Worm (Caenorhabditis elegans) whole organism, L2 larva: ENCODE data around the gene rps-8.

Experiments used
- C34F6.9 ChIP-seq: fragments of 150-350 bp; optimal IDR thresholded peaks from 2 replicates; lab custom pipeline; 2014; ENCODE audit warnings: missing biosample characterization, missing genetic modification characterization
- F13H6.1 ChIP-seq: sonication (generic microtip); optimal IDR thresholded peaks from 2 replicates; lab custom pipeline; 2016; ENCODE audit warnings: missing genetic modification characterization, missing compliant biosample characterization
- R02D3.7 ChIP-seq: fragments of 150-350 bp; optimal IDR thresholded peaks from 2 replicates; lab custom pipeline; 2014; ENCODE audit warnings: missing biosample characterization, missing genetic modification characterization
- Y55F3AM.14 ChIP-seq: fragments of 200-800 bp; sonication (Bioruptor generic); optimal IDR thresholded peaks from 2 replicates; lab custom pipeline; 2018; ENCODE audit warnings: mild to moderate bottlenecking, missing genetic modification characterization, missing compliant biosample characterization
- ZK546.5 ChIP-seq: sonication (generic microtip); optimal IDR thresholded peaks from 2 replicates; lab custom pipeline; 2017; ENCODE audit warnings: missing biosample characterization, missing genetic modification characterization
- alr-1 ChIP-seq: fragments of 150-350 bp; optimal IDR thresholded peaks from 2 replicates; lab custom pipeline; 2014; ENCODE audit warnings: missing biosample characterization, missing genetic modification characterization
- aly-2 ChIP-seq: fragments of 150-350 bp; optimal IDR thresholded peaks from 2 replicates; lab custom pipeline; 2014; ENCODE audit warnings: missing biosample characterization, missing genetic modification characterization
- ama-1 ChIP-seq: fragments of 150-350 bp; optimal IDR thresholded peaks from 2 replicates; lab custom pipeline; 2018; ENCODE audit warnings: inconsistent platforms
- blmp-1 ChIP-seq: sonication (generic microtip); optimal IDR thresholded peaks from 2 replicates; lab custom pipeline; 2017; ENCODE audit warnings: missing genetic modification characterization, mild to moderate bottlenecking, missing compliant biosample characterization, antibody characterized with exemption, moderate library complexity; ENCODE audit not compliant: insufficient read depth
- ceh-16 ChIP-seq: fragments of 150-350 bp; optimal IDR thresholded peaks from 2 replicates; lab custom pipeline; 2014; ENCODE audit warnings: missing biosample characterization, missing genetic modification characterization
- crh-2 ChIP-seq: sonication (generic microtip); optimal IDR thresholded peaks from 2 replicates; lab custom pipeline; 2017; ENCODE audit warnings: missing biosample characterization, missing genetic modification characterization
- dmd-4 ChIP-seq: sonication (generic microtip); optimal IDR thresholded peaks from 2 replicates; lab custom pipeline; 2017; ENCODE audit warnings: missing biosample characterization, missing genetic modification characterization
- egl-27 ChIP-seq: sonication (generic microtip); optimal IDR thresholded peaks from 3 replicates; lab custom pipeline; 2017; ENCODE audit warnings: missing biosample characterization, missing genetic modification reagents, missing genetic modification characterization
- elt-1 ChIP-seq: fragments of 150-350 bp; optimal IDR thresholded peaks from 2 replicates; lab custom pipeline; 2014; ENCODE audit warnings: missing biosample characterization, missing genetic modification characterization
- elt-3 ChIP-seq: sonication (generic microtip); optimal IDR thresholded peaks from 2 replicates; lab custom pipeline; 2017; ENCODE audit warnings: missing biosample characterization, missing genetic modification characterization
- fos-1 ChIP-seq: fragments of 150-350 bp; optimal IDR thresholded peaks from 2 replicates; lab custom pipeline; 2014; ENCODE audit warnings: missing biosample characterization, missing genetic modification characterization
- gmeb-1 ChIP-seq: fragments of 150-350 bp; optimal IDR thresholded peaks from 2 replicates; lab custom pipeline; 2014; ENCODE audit warnings: missing biosample characterization, missing genetic modification characterization
- lin-11 ChIP-seq: fragments of 150-350 bp; sonication (generic microtip); optimal IDR thresholded peaks from 2 replicates; lab custom pipeline; 2014; ENCODE audit warnings: missing biosample characterization, missing genetic modification characterization, inconsistent platforms, mixed read lengths
- lin-13 ChIP-seq: fragments of 150-350 bp; optimal IDR thresholded peaks from 2 replicates; lab custom pipeline; 2014; ENCODE audit warnings: missing biosample characterization, missing genetic modification reagents, missing genetic modification characterization
- lin-39 ChIP-seq: fragments of 150-350 bp; optimal IDR thresholded peaks from 2 replicates; lab custom pipeline; 2014; ENCODE audit warnings: missing biosample characterization, missing genetic modification reagents, missing genetic modification characterization
- lsy-2 ChIP-seq, 2 experiments: fragments of 150-350 bp in 1 of 2; sonication (generic microtip) in 1 of 2; optimal IDR thresholded peaks; 2 replicates each; lab custom pipeline; 2014 to 2017; ENCODE audit warnings: missing biosample characterization in 2 of 2, missing genetic modification characterization in 2 of 2
- mab-5 ChIP-seq: fragments of 150-350 bp; optimal IDR thresholded peaks from 2 replicates; lab custom pipeline; 2014; ENCODE audit warnings: missing biosample characterization, missing genetic modification characterization
- mbf-1 ChIP-seq: sonication (generic microtip); optimal IDR thresholded peaks from 2 replicates; lab custom pipeline; 2017; ENCODE audit warnings: missing biosample characterization, missing genetic modification characterization
- mdl-1 ChIP-seq, 2 experiments: fragments of 150-350 bp in 1 of 2; sonication (generic microtip) in 1 of 2; optimal IDR thresholded peaks; 2 replicates each; lab custom pipeline; 2017; ENCODE audit warnings: missing biosample characterization in 2 of 2, missing genetic modification characterization in 2 of 2
- nhr-10 ChIP-seq: sonication (generic microtip); optimal IDR thresholded peaks from 2 replicates; lab custom pipeline; 2017; ENCODE audit warnings: missing biosample characterization, missing genetic modification characterization
- nhr-12 ChIP-seq: fragments of 150-350 bp; optimal IDR thresholded peaks from 2 replicates; lab custom pipeline; 2014; ENCODE audit warnings: missing biosample characterization, missing genetic modification characterization
- nhr-129 ChIP-seq: fragments of 150-350 bp; optimal IDR thresholded peaks from 2 replicates; lab custom pipeline; 2014; ENCODE audit warnings: missing biosample characterization, missing genetic modification characterization
- nhr-21 ChIP-seq: fragments of 150-350 bp; optimal IDR thresholded peaks from 2 replicates; lab custom pipeline; 2014; ENCODE audit warnings: missing biosample characterization, missing genetic modification characterization
- nhr-23 ChIP-seq: fragments of 150-350 bp; optimal IDR thresholded peaks from 2 replicates; lab custom pipeline; 2014; ENCODE audit warnings: missing biosample characterization, missing genetic modification reagents, missing genetic modification characterization
- nhr-237 ChIP-seq: fragments of 150-350 bp; optimal IDR thresholded peaks from 2 replicates; lab custom pipeline; 2014; ENCODE audit warnings: missing biosample characterization, missing genetic modification characterization
- nhr-25 ChIP-seq: fragments of 150-350 bp; sonication (generic microtip); optimal IDR thresholded peaks from 3 replicates; lab custom pipeline; 2014; ENCODE audit warnings: missing biosample characterization, missing genetic modification characterization
- nhr-6 ChIP-seq: fragments of 150-350 bp; optimal IDR thresholded peaks from 2 replicates; lab custom pipeline; 2014; ENCODE audit warnings: missing biosample characterization, missing genetic modification characterization
- nhr-77 ChIP-seq: fragments of 150-350 bp; optimal IDR thresholded peaks from 2 replicates; lab custom pipeline; 2014; ENCODE audit warnings: missing biosample characterization, missing genetic modification characterization
- peb-1 ChIP-seq: fragments of 150-350 bp; optimal IDR thresholded peaks from 2 replicates; lab custom pipeline; 2014; ENCODE audit warnings: missing biosample characterization, missing genetic modification characterization
- sem-4 ChIP-seq: fragments of 150-350 bp; optimal IDR thresholded peaks from 2 replicates; lab custom pipeline; 2014; ENCODE audit warnings: missing biosample characterization, missing genetic modification reagents, missing genetic modification characterization
- skn-1 ChIP-seq: sonication (generic microtip); optimal IDR thresholded peaks from 2 replicates; lab custom pipeline; 2017; ENCODE audit warnings: missing biosample characterization, missing genetic modification characterization
- sma-3 ChIP-seq: sonication (generic microtip); optimal IDR thresholded peaks from 2 replicates; lab custom pipeline; 2016; ENCODE audit warnings: missing genetic modification reagents, missing genetic modification characterization, missing compliant biosample characterization
- sma-9 ChIP-seq, 2 experiments: fragments of 150-350 bp in 1 of 2; sonication (generic microtip) in 1 of 2; optimal IDR thresholded peaks; 2 replicates each; lab custom pipeline; 2014 to 2016; ENCODE audit warnings: missing genetic modification characterization in 2 of 2, mild to moderate bottlenecking in 1 of 2, missing biosample characterization in 1 of 2, missing compliant biosample characterization in 1 of 2, missing genetic modification reagents in 1 of 2, moderate library complexity in 1 of 2
- snpc-4 ChIP-seq: fragments of 150-350 bp; optimal IDR thresholded peaks from 2 replicates; lab custom pipeline; 2014; ENCODE audit warnings: missing biosample characterization, missing genetic modification characterization
- unc-39 ChIP-seq: fragments of 150-350 bp; optimal IDR thresholded peaks from 2 replicates; lab custom pipeline; 2014; ENCODE audit warnings: missing biosample characterization, missing genetic modification characterization
- unc-55 ChIP-seq: fragments of 150-350 bp; sonication (generic microtip); optimal IDR thresholded peaks from 3 replicates; lab custom pipeline; 2014; ENCODE audit warnings: missing biosample characterization, missing genetic modification reagents, missing genetic modification characterization
- unc-62 ChIP-seq: fragments of 150-350 bp; optimal IDR thresholded peaks from 2 replicates; lab custom pipeline; 2014; ENCODE audit warnings: missing biosample characterization, missing genetic modification reagents, missing genetic modification characterization
- zag-1 ChIP-seq: fragments of 150-350 bp; optimal IDR thresholded peaks from 2 replicates; lab custom pipeline; 2014; ENCODE audit warnings: missing biosample characterization, missing genetic modification characterization
- ztf-1 ChIP-seq: fragments of 200-800 bp; sonication (Bioruptor generic); conservative IDR thresholded peaks from 2 replicates; pipeline ENCODE4 v1.3.6; 2022; ENCODE audit warnings: missing genetic modification characterization, missing compliant biosample characterization
- ztf-11 ChIP-seq: sonication (generic microtip); optimal IDR thresholded peaks from 2 replicates; lab custom pipeline; 2017; ENCODE audit warnings: missing biosample characterization, missing genetic modification characterization
- ztf-4 ChIP-seq: fragments of 150-350 bp; optimal IDR thresholded peaks from 2 replicates; lab custom pipeline; 2014; ENCODE audit warnings: missing biosample characterization, missing genetic modification characterization

Gene rps-8

DNA sequence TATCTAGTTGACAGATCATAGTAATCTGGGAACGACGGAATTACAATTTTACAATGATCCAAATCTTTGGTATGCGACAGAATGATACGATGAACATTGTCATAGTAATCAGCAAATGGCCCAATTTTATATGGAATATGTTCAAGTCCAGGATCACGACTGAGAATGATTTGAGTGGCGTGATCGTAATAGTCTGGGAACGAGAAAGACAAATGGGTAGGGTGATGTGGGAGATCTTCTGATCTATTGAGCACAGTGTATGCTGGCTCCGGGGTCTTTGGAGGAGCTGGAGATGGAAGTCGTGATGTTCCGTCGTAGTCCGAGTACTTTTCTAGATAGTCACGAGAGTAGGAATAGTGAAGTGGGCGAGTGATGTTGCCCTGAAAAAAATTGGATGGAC, 10.2 kb upstream of the rps-8 start:
- TF ChIP-seq nhr-237 (tag; lab: Kevin White, UChicago), result no peak

DNA sequence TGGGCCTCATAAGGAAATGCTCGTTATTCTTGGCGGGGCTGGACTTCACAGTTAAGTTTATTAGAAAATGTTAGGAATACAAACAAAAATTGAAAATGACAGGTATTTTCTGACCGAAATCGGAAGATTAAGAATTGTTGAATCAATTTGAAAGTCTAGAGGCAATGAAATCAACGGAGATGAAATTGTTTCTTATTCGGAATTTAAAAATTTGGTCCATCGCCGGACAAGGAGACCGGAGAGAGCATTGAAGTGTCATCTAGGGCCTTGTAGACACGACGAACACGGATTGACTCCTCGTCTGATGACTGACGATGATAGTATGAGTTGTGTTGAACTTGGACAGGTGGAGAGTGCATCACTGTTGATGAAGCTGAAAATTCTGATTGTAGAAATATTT, 7.0 kb upstream of the rps-8 start:
- TF ChIP-seq nhr-237 (tag; lab: Kevin White, UChicago) (no peak), dmd-4 (tag; lab: Kevin White, UChicago) (no peak), aly-2 (tag; lab: Kevin White, UChicago) (no peak), sma-9 (GFP tag; optimal IDR thresholded peaks at IDR 0.05; lab: Kevin White, UChicago) (no peak), sma-9 (tag; optimal IDR thresholded peaks at IDR 0.05; lab: Kevin White, UChicago) (no peak), alr-1 (no peak), snpc-4 (tag; lab: Kevin White, UChicago) (no peak), unc-62 (GFP tag; lab: Kevin White, UChicago) (no peak), sma-3 (GFP tag; lab: Kevin White, UChicago) (no peak), lin-13 (GFP tag; lab: Kevin White, UChicago) (no peak), gmeb-1 (tag; lab: Kevin White, UChicago) (no peak), fos-1 (tag; lab: Kevin White, UChicago) (no peak), blmp-1 (tag; lab: Kevin White, UChicago) (no peak), ama-1 (no peak), nhr-23 (tag; lab: Kevin White, UChicago) (no peak), unc-55 (GFP tag; lab: Kevin White, UChicago) (no peak)
- TF ChIP-seq, all 48 proteins: peak for 0

ce11 chrIV:7319931-7320435, 6.3 kb upstream of the rps-8 start:
- TF ChIP-seq nhr-10 (tag; lab: Kevin White, UChicago) (no peak), dmd-4 (tag; lab: Kevin White, UChicago) (no peak), unc-39 (tag; lab: Kevin White, UChicago) (no peak), C34F6.9 (tag; lab: Kevin White, UChicago) (peak; percentile 91), aly-2 (tag; lab: Kevin White, UChicago) (no peak), nhr-23 (tag; lab: Kevin White, UChicago) (no peak), ama-1 (no peak), snpc-4 (tag; lab: Kevin White, UChicago) (peak; percentile 31), nhr-6 (tag; lab: Kevin White, UChicago) (peak; percentile 53), sma-3 (GFP tag; lab: Kevin White, UChicago) (peak; percentile 82), mdl-1 (tag; optimal IDR thresholded peaks at IDR 0.05; lab: Kevin White, UChicago) (peak; percentile 89 to 93), sem-4 (tag; lab: Kevin White, UChicago) (peak; percentile 79), ztf-4 (peak; percentile 62), nhr-25 (tag; lab: Kevin White, UChicago) (no peak), unc-62 (GFP tag; lab: Kevin White, UChicago) (peak; percentile 60), egl-27 (tag; lab: Kevin White, UChicago) (peak; percentile 85), lin-13 (GFP tag; lab: Kevin White, UChicago) (peak; percentile 71), nhr-77 (tag; lab: Kevin White, UChicago) (peak; percentile 4), mab-5 (tag; lab: Kevin White, UChicago) (peak; percentile 84), ceh-16 (peak; percentile 59), R02D3.7 (tag; lab: Kevin White, UChicago) (no peak), ztf-1 (GFP tag; lab: Robert Waterston, UW) (no peak), ZK546.5 (tag; lab: Kevin White, UChicago) (peak; percentile 21), fos-1 (tag; lab: Kevin White, UChicago) (peak; percentile 95), unc-55 (GFP tag; lab: Kevin White, UChicago) (peak; percentile 62), blmp-1 (tag; lab: Kevin White, UChicago) (peak; percentile 28), F13H6.1 (tag; lab: Kevin White, UChicago) (peak; percentile 97), nhr-129 (tag; lab: Kevin White, UChicago) (peak; percentile 75), nhr-12 (tag; lab: Kevin White, UChicago) (no peak), sma-9 (GFP tag; optimal IDR thresholded peaks at IDR 0.05; lab: Kevin White, UChicago) (peak; percentile 89), sma-9 (tag; optimal IDR thresholded peaks at IDR 0.05; lab: Kevin White, UChicago) (no peak), mbf-1 (tag; lab: Kevin White, UChicago) (no peak), lin-11 (peak; percentile 2), elt-1 (tag; lab: Kevin White, UChicago) (no peak), elt-3 (no peak), crh-2 (tag; lab: Kevin White, UChicago) (peak; percentile 83), gmeb-1 (tag; lab: Kevin White, UChicago) (peak; percentile 57), lin-39 (tag; lab: Kevin White, UChicago) (no peak), nhr-21 (tag; lab: Kevin White, UChicago) (peak; percentile 78), peb-1 (no peak), zag-1 (tag; lab: Kevin White, UChicago) (peak; percentile 38), lsy-2 (tag; optimal IDR thresholded peaks at IDR 0.05; lab: Kevin White, UChicago) (peak; percentile 21 to 82), Y55F3AM.14 (GFP tag; lab: Kevin White, UChicago) (peak; percentile 67), skn-1 (tag; lab: Kevin White, UChicago) (no peak), ztf-11 (tag; lab: Kevin White, UChicago) (no peak)
- TF ChIP-seq, all 48 proteins: peak for 27
